Worm (Caenorhabditis elegans) whole organism, young adult: ENCODE measurements around the gene lido-12.

Source experiments
- F10E7.11 ChIP-seq: sonication (generic microtip); optimal IDR thresholded peaks from 2 replicates; lab custom pipeline; 2017; ENCODE audit warnings: mild to moderate bottlenecking, missing genetic modification characterization, moderate library complexity, missing compliant biosample characterization
- F22D6.2 ChIP-seq: sonication (generic microtip); optimal IDR thresholded peaks from 2 replicates; lab custom pipeline; 2016; ENCODE audit warnings: mild to moderate bottlenecking, missing genetic modification characterization, missing compliant biosample characterization
- F33H1.4 ChIP-seq: fragments of 200-800 bp; sonication (Bioruptor generic); IDR thresholded peaks from 2 replicates; pipeline ENCODE4 v1.3.6; 2022; ENCODE audit warnings: missing genetic modification reagents, missing genetic modification characterization, missing compliant biosample characterization
- F37B4.10 ChIP-seq: fragments of 200-800 bp; sonication (Bioruptor generic); IDR thresholded peaks from 2 replicates; pipeline ENCODE4 v1.3.6; 2022; ENCODE audit warnings: missing genetic modification characterization, missing compliant biosample characterization
- F49E8.2 ChIP-seq: sonication (generic microtip); optimal IDR thresholded peaks from 3 replicates; lab custom pipeline; 2017; ENCODE audit warnings: missing genetic modification characterization, mild to moderate bottlenecking, missing compliant biosample characterization, antibody characterized with exemption, moderate library complexity; ENCODE audit not compliant: insufficient read depth
- F55B11.4 ChIP-seq: sonication (generic microtip); optimal IDR thresholded peaks from 2 replicates; lab custom pipeline; 2016; ENCODE audit warnings: missing compliant biosample characterization, missing genetic modification characterization, borderline replicate concordance; ENCODE audit not compliant: insufficient read depth
- T07F8.4 ChIP-seq: sonication (generic microtip); optimal IDR thresholded peaks from 2 replicates; lab custom pipeline; 2016; ENCODE audit warnings: mild to moderate bottlenecking, missing genetic modification characterization, moderate library complexity, missing compliant biosample characterization
- Y95B8A.8 ChIP-seq: fragments of 200-800 bp; sonication (Bioruptor generic); IDR thresholded peaks from 2 replicates; pipeline ENCODE4 v1.3.6; 2022; ENCODE audit warnings: missing genetic modification reagents, missing genetic modification characterization, missing compliant biosample characterization
- ZK185.1 ChIP-seq: sonication (generic microtip); optimal IDR thresholded peaks from 2 replicates; lab custom pipeline; 2016; ENCODE audit warnings: mild to moderate bottlenecking, missing genetic modification characterization, missing compliant biosample characterization; ENCODE audit not compliant: poor library complexity, severe bottlenecking
- atf-7 ChIP-seq: sonication (generic microtip); optimal IDR thresholded peaks from 2 replicates; lab custom pipeline; 2017; ENCODE audit warnings: mild to moderate bottlenecking, missing genetic modification characterization, missing compliant biosample characterization
- bed-1 ChIP-seq: fragments of 200-800 bp; sonication (Bioruptor generic); IDR thresholded peaks from 2 replicates; pipeline ENCODE4 v1.3.6; 2022; ENCODE audit warnings: missing genetic modification reagents, missing genetic modification characterization, missing compliant biosample characterization
- ccch-3 ChIP-seq: fragments of 200-800 bp; sonication (Bioruptor generic); optimal IDR thresholded peaks from 2 replicates; lab custom pipeline; 2018; ENCODE audit warnings: mild to moderate bottlenecking, missing genetic modification characterization, missing compliant biosample characterization
- ceh-100 ChIP-seq: fragments of 200-800 bp; sonication (Bioruptor generic); IDR thresholded peaks from 2 replicates; pipeline ENCODE4 v1.3.6; 2022; ENCODE audit warnings: missing genetic modification reagents, missing genetic modification characterization, missing compliant biosample characterization
- ceh-40 ChIP-seq: fragments of 200-800 bp; sonication (Bioruptor generic); IDR thresholded peaks from 2 replicates; pipeline ENCODE4 v1.3.6; 2022; ENCODE audit warnings: missing genetic modification characterization, missing compliant biosample characterization
- egl-18 ChIP-seq: fragments of 200-800 bp; sonication (Bioruptor generic); IDR thresholded peaks from 2 replicates; pipeline ENCODE4 v1.3.6; 2022; ENCODE audit warnings: missing genetic modification reagents, missing genetic modification characterization, missing compliant biosample characterization
- egl-44 ChIP-seq: fragments of 200-800 bp; sonication (Bioruptor generic); IDR thresholded peaks from 2 replicates; pipeline ENCODE4 v1.3.6; 2022; ENCODE audit warnings: missing genetic modification reagents, missing genetic modification characterization, missing compliant biosample characterization
- egrh-3 ChIP-seq: fragments of 200-800 bp; sonication (Bioruptor generic); IDR thresholded peaks from 2 replicates; pipeline ENCODE4 v1.3.6; 2022; ENCODE audit warnings: missing genetic modification reagents, missing genetic modification characterization, missing compliant biosample characterization
- him-1 ChIP-seq: sonication (generic microtip); optimal IDR thresholded peaks from 2 replicates; lab custom pipeline; 2016; ENCODE audit warnings: missing genotype, missing genetic modification reagents, missing genetic modification characterization, missing compliant biosample characterization
- hmg-20 ChIP-seq: fragments of 200-800 bp; sonication (Bioruptor generic); IDR thresholded peaks from 2 replicates; pipeline ENCODE4 v1.3.6; 2022; ENCODE audit warnings: missing genetic modification reagents, missing genetic modification characterization, missing compliant biosample characterization
- lag-1 ChIP-seq: fragments of 200-800 bp; sonication (Bioruptor generic); IDR thresholded peaks from 2 replicates; pipeline ENCODE4 v1.3.6; 2022; ENCODE audit warnings: missing genetic modification reagents, missing genetic modification characterization, missing compliant biosample characterization
- lin-35 ChIP-seq, 3 experiments: fragments of 150-350 bp in 2 of 3; sonication (generic microtip) in 1 of 3; optimal IDR thresholded peaks; 2 replicates each; lab custom pipeline; 2014 to 2018; ENCODE audit warnings: missing biosample characterization in 3 of 3, missing genetic modification characterization in 3 of 3, missing genetic modification reagents in 3 of 3
- lin-54 ChIP-seq: fragments of 200-800 bp; sonication (Bioruptor generic); optimal IDR thresholded peaks from 2 replicates; lab custom pipeline; 2018; ENCODE audit warnings: mild to moderate bottlenecking, missing genetic modification characterization, missing compliant biosample characterization
- madf-10 ChIP-seq: sonication (generic microtip); optimal IDR thresholded peaks from 2 replicates; lab custom pipeline; 2016; ENCODE audit warnings: mild to moderate bottlenecking, missing genetic modification characterization, missing compliant biosample characterization
- mes-4 ChIP-seq: sonication (generic microtip); optimal IDR thresholded peaks from 2 replicates; lab custom pipeline; 2016; ENCODE audit warnings: missing genotype, missing genetic modification characterization, missing compliant biosample characterization
- nfya-2 ChIP-seq: fragments of 200-800 bp; sonication (Bioruptor generic); IDR thresholded peaks from 2 replicates; pipeline ENCODE4 v1.3.6; 2022; ENCODE audit warnings: missing genetic modification reagents, missing genetic modification characterization, missing compliant biosample characterization
- nfyb-1 ChIP-seq: fragments of 200-800 bp; sonication (Bioruptor generic); IDR thresholded peaks from 2 replicates; pipeline ENCODE4 v1.3.6; 2022; ENCODE audit warnings: missing genetic modification reagents, missing genetic modification characterization, missing compliant biosample characterization
- pha-4 ChIP-seq: fragments of 150-350 bp; sonication (generic microtip); optimal IDR thresholded peaks from 2 replicates; lab custom pipeline; 2014; ENCODE audit warnings: missing biosample characterization, missing genetic modification reagents, missing genetic modification characterization
- rec-8 ChIP-seq, 2 experiments: sonication (generic microtip); optimal IDR thresholded peaks; 2 replicates each; lab custom pipeline; 2016; ENCODE audit warnings: mild to moderate bottlenecking in 2 of 2, missing genetic modification characterization in 2 of 2, missing genetic modification reagents in 2 of 2, missing genotype in 2 of 2, missing biosample characterization in 1 of 2, missing compliant biosample characterization in 1 of 2, moderate library complexity in 1 of 2
- repo-1 ChIP-seq: sonication (generic microtip); optimal IDR thresholded peaks from 2 replicates; lab custom pipeline; 2017; ENCODE audit warnings: mild to moderate bottlenecking, missing genetic modification characterization, missing compliant biosample characterization
- snpc-1.3 ChIP-seq: sonication (generic microtip); optimal IDR thresholded peaks from 2 replicates; lab custom pipeline; 2017; ENCODE audit warnings: missing genetic modification characterization, mild to moderate bottlenecking, missing compliant biosample characterization, antibody characterized with exemption, moderate library complexity, missing genotype, missing genetic modification reagents; ENCODE audit not compliant: insufficient read depth
- somi-1 ChIP-seq: fragments of 200-800 bp; sonication (Bioruptor generic); optimal IDR thresholded peaks from 2 replicates; lab custom pipeline; 2018; ENCODE audit warnings: mild to moderate bottlenecking, missing genetic modification characterization, missing compliant biosample characterization
- unc-130 ChIP-seq: sonication (generic microtip); optimal IDR thresholded peaks from 2 replicates; lab custom pipeline; 2016; ENCODE audit warnings: missing genetic modification reagents, missing genetic modification characterization, missing compliant biosample characterization
- ztf-26 ChIP-seq: sonication (generic microtip); optimal IDR thresholded peaks from 2 replicates; lab custom pipeline; 2017; ENCODE audit warnings: missing genetic modification characterization, missing compliant biosample characterization
- ztf-28 ChIP-seq: fragments of 200-800 bp; sonication (Bioruptor generic); IDR thresholded peaks from 2 replicates; pipeline ENCODE4 v1.3.6; 2022; ENCODE audit warnings: missing genetic modification reagents, missing genetic modification characterization, missing compliant biosample characterization

The lido-12 gene

ce11 chrII:3000535-3001264 lies 4.9 kb upstream of the lido-12 start, which contains the start of gene lido-9 (continued):
- TF ChIP-seq nfya-2 (GFP tag; lab: Robert Waterston, UW), result no peak
- no peak for TF ChIP-seq madf-10 (tag; lab: Kevin White, UChicago)
- TF ChIP-seq hmg-20 (GFP tag; lab: Robert Waterston, UW), result no peak
- TF ChIP-seq F22D6.2 (tag; lab: Kevin White, UChicago), result no peak
- TF ChIP-seq egrh-3 (GFP tag; lab: Robert Waterston, UW), result no peak; the same call in 1 of the 2 replicates
- TF ChIP-seq F49E8.2 (tag; lab: Kevin White, UChicago), result no peak

- no peak for TF ChIP-seq Y95B8A.8 (GFP tag; lab: Robert Waterston, UW)
- no peak for TF ChIP-seq repo-1
- no peak for TF ChIP-seq bed-1 (GFP tag; lab: Robert Waterston, UW)
- no peak for TF ChIP-seq nfyb-1 (GFP tag; lab: Robert Waterston, UW)
- no peak for TF ChIP-seq ZK185.1 (tag; lab: Kevin White, UChicago)
- TF ChIP-seq rec-8 (tag; optimal IDR thresholded peaks at IDR 0.05; lab: Kevin White, UChicago), result no peak
- no peak for TF ChIP-seq ccch-3 (GFP tag; lab: Kevin White, UChicago)
- TF ChIP-seq ztf-26 (tag; lab: Kevin White, UChicago), result no peak
- TF ChIP-seq F22D6.2 (tag; lab: Kevin White, UChicago), result no peak
- TF ChIP-seq somi-1 (GFP tag; lab: Kevin White, UChicago), result no peak
- no peak for TF ChIP-seq egl-44
- no peak for TF ChIP-seq ztf-28 (GFP tag; lab: Robert Waterston, UW)
- TF ChIP-seq lag-1, result no peak
- no peak for TF ChIP-seq F33H1.4 (GFP tag; lab: Robert Waterston, UW)
- no peak for TF ChIP-seq him-1 (tag; lab: Kevin White, UChicago)
- no peak for TF ChIP-seq lin-35 (GFP tag; optimal IDR thresholded peaks at IDR 0.05; lab: Kevin White, UChicago)
- no peak for TF ChIP-seq pha-4
- TF ChIP-seq egl-18 (GFP tag; lab: Robert Waterston, UW), result no peak
These were observed 3.4 kb upstream of the lido-12 start, which contains the start of gene lido-10 for ce11 chrII:3002211-3002610. lido-10 (plus strand) TSS chrII:3002511.

ce11 chrII:3003667-3004066 lies 1.9 kb upstream of the lido-12 start, which contains the start of gene lido-11:
lido-11 (plus strand) TSS chrII:3003967.
- TF ChIP-seq unc-130 (GFP tag; lab: Kevin White, UChicago) (no peak), pha-4 (no peak), mes-4 (tag; lab: Kevin White, UChicago) (no peak), F37B4.10 (GFP tag; lab: Robert Waterston, UW) (no peak), ceh-40 (no peak), F55B11.4 (tag; lab: Kevin White, UChicago) (no peak), F10E7.11 (tag; lab: Kevin White, UChicago) (no peak), atf-7 (no peak), ZK185.1 (tag; lab: Kevin White, UChicago) (no peak), ceh-100 (GFP tag; lab: Robert Waterston, UW) (no peak), T07F8.4 (no peak), him-1 (tag; lab: Kevin White, UChicago) (no peak), lin-54 (GFP tag; lab: Kevin White, UChicago) (no peak), snpc-1.3 (no peak)
